Fruit fly (Drosophila melanogaster): ENCODE measurements around the gene CG31301.
A peak's percentile ranks its signal among the peaks of the same experiment; 100 is the strongest.

The CG31301 gene

dm6 chr3R:15297904-15298303 is 48.1 kb upstream of the CG31301 start:
- TF ChIP-seq GATAe (GFP tag; conservative IDR thresholded peaks at IDR 0.05), result peak; percentile 42; the same call in 1 of the 2 replicates
- no peak for TF ChIP-seq CG12744 (GFP tag; optimal IDR thresholded peaks at IDR 0.05)
- TF ChIP-seq cwo (GFP tag; optimal IDR thresholded peaks at IDR 0.05), result peak; percentile 12
- no peak for TF ChIP-seq CG12155 (GFP tag; optimal IDR thresholded peaks at IDR 0.05)
- peak; percentile 67 for TF ChIP-seq exex (tag; optimal IDR thresholded peaks at IDR 0.05)
- TF ChIP-seq wdn (GFP tag; IDR thresholded peaks at IDR 0.05), result 0 out of 2 replicates have a peak, but pooled peaks have one; percentile 8
- peak; percentile 44 for TF ChIP-seq CG34376 (GFP tag; optimal IDR thresholded peaks at IDR 0.05)
- peak; percentile 87; the same call in 3 of the 4 replicates for TF ChIP-seq chinmo (GFP tag; IDR thresholded peaks at IDR 0.05; ENCODE audit: partially characterized antibody)
- TF ChIP-seq CG32532 (GFP tag; IDR thresholded peaks at IDR 0.05), result peak; percentile 5; the same call in 1 of the 2 replicates
- TF ChIP-seq D19B (GFP tag; optimal IDR thresholded peaks at IDR 0.05), result peak; percentile 17
- peak; percentile 13 for TF ChIP-seq Fer1 (GFP tag; optimal IDR thresholded peaks at IDR 0.05)
- TF ChIP-seq grn (GFP tag; optimal IDR thresholded peaks at IDR 0.05), result peak; percentile 27
- TF ChIP-seq CG13287 (GFP tag; IDR thresholded peaks at IDR 0.05; ENCODE audit: partially characterized antibody), result 0 out of 2 replicates have a peak, but pooled peaks have one; percentile 14
- peak in 1 of 2 experiments; percentile 2 for TF ChIP-seq eve (GFP tag; optimal IDR thresholded peaks at IDR 0.05)
- TF ChIP-seq lab (GFP tag; optimal IDR thresholded peaks at IDR 0.05), result peak; percentile 46
- TF ChIP-seq Med (GFP tag), result peak; percentile 64
- peak; percentile 15 for TF ChIP-seq mirr (GFP tag; optimal IDR thresholded peaks at IDR 0.05)
- peak; percentile 70 for TF ChIP-seq sug (tag; optimal IDR thresholded peaks at IDR 0.05)
- no peak for TF ChIP-seq Xrp1 (GFP tag; IDR thresholded peaks at IDR 0.05)
- TF ChIP-seq Mes4 (GFP tag; optimal IDR thresholded peaks at IDR 0.05), result no peak

- TF ChIP-seq vvl (GFP tag; IDR thresholded peaks at IDR 0.05), result 0 out of 2 replicates have a peak, but pooled peaks have one; percentile 12
- no peak for TF ChIP-seq CG16863 (GFP tag; optimal IDR thresholded peaks at IDR 0.05)
- TF ChIP-seq sens (GFP tag), result peak; percentile 22
- TF ChIP-seq B-H2 (GFP tag; optimal IDR thresholded peaks at IDR 0.05), result no peak
- TF ChIP-seq D19B (GFP tag; optimal IDR thresholded peaks at IDR 0.05), result no peak
- TF ChIP-seq E2f1 (GFP tag; IDR thresholded peaks at IDR 0.05), result no peak
- no peak for TF ChIP-seq CG4854 (GFP tag; optimal IDR thresholded peaks at IDR 0.05)
- no peak for TF ChIP-seq cas (GFP tag; IDR thresholded peaks at IDR 0.05)
- 0 out of 3 replicates have a peak, but pooled peaks have one; percentile 9 for TF ChIP-seq dysf (GFP tag; IDR thresholded peaks at IDR 0.05)
- TF ChIP-seq CG6689 (GFP tag; IDR thresholded peaks at IDR 0.05), result no peak
- TF ChIP-seq Dbx (GFP tag; IDR thresholded peaks at IDR 0.05), result 0 out of 3 replicates have a peak, but pooled peaks have one; percentile 6
- no peak for TF ChIP-seq CG9876 (GFP tag; optimal IDR thresholded peaks at IDR 0.05)
- TF ChIP-seq corto (GFP tag; optimal IDR thresholded peaks at IDR 0.05), result no peak
- no peak for TF ChIP-seq tna (GFP tag; IDR thresholded peaks at IDR 0.05; ENCODE audit: partially characterized antibody)
- peak; percentile 56 for TF ChIP-seq ftz-f1 (GFP tag; optimal IDR thresholded peaks at IDR 0.05)
- 0 out of 3 replicates have a peak, but pooled peaks have one; percentile 35 for TF ChIP-seq CG11560 (tag; IDR thresholded peaks at IDR 0.05)
- no peak for TF ChIP-seq CG18262 (tag; optimal IDR thresholded peaks at IDR 0.05)
- TF ChIP-seq CG42726 (GFP tag; IDR thresholded peaks at IDR 0.05; ENCODE audit: partially characterized antibody), result peak; percentile 23; the same call in 1 of the 2 replicates
- no peak for TF ChIP-seq jing (GFP tag; optimal IDR thresholded peaks at IDR 0.05)
- 0 out of 2 replicates have a peak, but pooled peaks have one; percentile 6 for TF ChIP-seq bbx (GFP tag; IDR thresholded peaks at IDR 0.05; ENCODE audit: partially characterized antibody)
- TF ChIP-seq Hr39 (optimal IDR thresholded peaks at IDR 0.05), result peak; percentile 16
- no peak for TF ChIP-seq tin (GFP tag; optimal IDR thresholded peaks at IDR 0.05)
- no peak for TF ChIP-seq CG7357 (GFP tag; IDR thresholded peaks at IDR 0.05)
- TF ChIP-seq CG17328 (GFP tag; IDR thresholded peaks at IDR 0.05), result peak; percentile 37; the same call in 1 of the 2 replicates
- TF ChIP-seq CG16813 (GFP tag; IDR thresholded peaks at IDR 0.05; ENCODE audit: partially characterized antibody), result 0 out of 3 replicates have a peak, but pooled peaks have one; percentile 24
- TF ChIP-seq CG13424 (tag; optimal IDR thresholded peaks at IDR 0.05), result no peak
- TF ChIP-seq CG10543 (GFP tag; optimal IDR thresholded peaks at IDR 0.05), result peak; percentile 6
Observed at dm6 chr3R:15305246-15305645, 40.8 kb upstream of the CG31301 start.
